Worm (Caenorhabditis elegans): ENCODE data around the gene C24D10.5.

DNA sequence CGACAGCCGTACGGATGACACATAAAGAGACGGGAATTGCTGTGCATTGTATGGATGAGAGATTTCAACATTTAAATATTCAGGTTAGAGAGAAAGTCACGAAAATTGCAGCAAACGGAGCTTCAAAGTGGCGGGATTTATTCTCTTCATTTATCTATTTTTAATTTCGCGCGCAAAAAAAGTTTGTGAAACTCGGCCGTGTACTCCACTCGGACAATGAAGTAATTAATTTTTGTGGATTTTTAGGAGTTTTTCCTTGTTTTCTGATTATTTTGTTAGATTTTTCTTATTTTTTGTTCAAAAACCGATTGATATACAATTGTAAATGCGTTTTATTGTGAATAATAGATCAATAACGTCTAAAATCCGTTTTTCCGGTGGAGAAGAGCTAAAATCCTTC is 38.2 kb downstream of the C24D10.5 start:
- no peak for TF ChIP-seq ama-1 (optimal IDR thresholded peaks at IDR 0.05)
- no peak for TF ChIP-seq nhr-76 (tag; optimal IDR thresholded peaks at IDR 0.05)
- no peak for TF ChIP-seq nhr-28 (tag; optimal IDR thresholded peaks at IDR 0.05)
- TF ChIP-seq nhr-12 (tag; optimal IDR thresholded peaks at IDR 0.05), result no peak
- no peak for TF ChIP-seq elt-3 (tag; optimal IDR thresholded peaks at IDR 0.05)
- no peak for TF ChIP-seq zag-1 (tag; optimal IDR thresholded peaks at IDR 0.05)
- no peak for TF ChIP-seq fos-1 (tag; optimal IDR thresholded peaks at IDR 0.05)
- no peak for TF ChIP-seq ceh-28 (tag; optimal IDR thresholded peaks at IDR 0.05)
- TF ChIP-seq unc-62 (GFP tag; optimal IDR thresholded peaks at IDR 0.05), result no peak
- TF ChIP-seq nhr-77 (tag; optimal IDR thresholded peaks at IDR 0.05), result no peak
